Fruit fly (Drosophila melanogaster) whole organism, embryonic: ENCODE results near the gene GAPsec.

ENCODE experiments used
- Ada2b ChIP-seq: fragments of 200-800 bp; sonication (Bioruptor generic); IDR thresholded peaks from 2 replicates; pipeline ENCODE4 v1.3.6; 2022; ENCODE audit warnings: missing biosample characterization, missing genetic modification characterization
- Adf1 ChIP-seq: fragments of 200-800 bp; sonication (Bioruptor generic); IDR thresholded peaks from 2 replicates; pipeline ENCODE4 v1.3.6; 2022; ENCODE audit warnings: missing biosample characterization, missing genetic modification characterization
- CG12942 ChIP-seq: fragments of 200-800 bp; sonication (Bioruptor generic); optimal IDR thresholded peaks from 3 replicates; lab custom pipeline; 2016; ENCODE audit warnings: missing biosample characterization, missing genetic modification characterization
- CG1529 ChIP-seq: fragments of 200-800 bp; sonication (Bioruptor generic); optimal IDR thresholded peaks from 3 replicates; lab custom pipeline; 2018; ENCODE audit warnings: missing biosample characterization, missing genetic modification characterization
- CG1647 ChIP-seq: fragments of 200-800 bp; sonication (Bioruptor generic); optimal IDR thresholded peaks from 3 replicates; lab custom pipeline; 2016; ENCODE audit warnings: missing biosample characterization, missing genetic modification characterization
- CG16815 ChIP-seq: fragments of 200-800 bp; sonication (Bioruptor generic); optimal IDR thresholded peaks from 3 replicates; lab custom pipeline; 2017; ENCODE audit warnings: missing biosample characterization, mild to moderate bottlenecking, missing genetic modification characterization
- CG18262 ChIP-seq: fragments of 200-800 bp; optimal IDR thresholded peaks from 3 replicates; lab custom pipeline; 2019; ENCODE audit warnings: missing biosample characterization, mild to moderate bottlenecking, missing genetic modification characterization, moderate library complexity
- CG2120 ChIP-seq: fragments of 200-800 bp; sonication (Bioruptor generic); optimal IDR thresholded peaks from 3 replicates; lab custom pipeline; 2016; ENCODE audit warnings: missing biosample characterization, missing genetic modification characterization
- CG32532 ChIP-seq: fragments of 200-800 bp; sonication (Bioruptor generic); IDR thresholded peaks from 2 replicates; pipeline ENCODE4 v1.3.6; 2022; ENCODE audit warnings: missing biosample characterization, missing genetic modification characterization
- CG32767 ChIP-seq: fragments of 200-800 bp; sonication (Bioruptor generic); IDR thresholded peaks from 2 replicates; pipeline ENCODE4 v1.3.6; 2022; ENCODE audit warnings: missing biosample characterization, missing genetic modification characterization
- CG3407 ChIP-seq: fragments of 200-800 bp; sonication (Bioruptor generic); optimal IDR thresholded peaks from 2 replicates; lab custom pipeline; 2018; ENCODE audit warnings: missing biosample characterization, mild to moderate bottlenecking, missing genetic modification characterization
- CG4282 ChIP-seq: fragments of 200-800 bp; sonication (Bioruptor generic); optimal IDR thresholded peaks from 2 replicates; lab custom pipeline; 2016; ENCODE audit warnings: missing biosample characterization, missing genetic modification characterization
- CG7271 ChIP-seq: fragments of 200-800 bp; sonication (Bioruptor generic); optimal IDR thresholded peaks from 2 replicates; lab custom pipeline; 2018; ENCODE audit warnings: missing biosample characterization, mild to moderate bottlenecking, missing genetic modification characterization, moderate library complexity
- CG7357 ChIP-seq: fragments of 200-800 bp; sonication (Bioruptor generic); IDR thresholded peaks from 3 replicates; pipeline ENCODE4 v1.3.6; 2022; ENCODE audit warnings: missing biosample characterization, missing genetic modification characterization
- CG8388 ChIP-seq: fragments of 200-800 bp; sonication (Bioruptor generic); optimal IDR thresholded peaks from 2 replicates; lab custom pipeline; 2019; ENCODE audit warnings: missing biosample characterization, mild to moderate bottlenecking, missing genetic modification characterization, moderate library complexity
- D19A ChIP-seq: fragments of 200-800 bp; optimal IDR thresholded peaks from 3 replicates; lab custom pipeline; 2019; ENCODE audit warnings: missing biosample characterization, mild to moderate bottlenecking, missing genetic modification characterization, moderate library complexity
- Drgx ChIP-seq: fragments of 200-800 bp; sonication (Bioruptor generic); IDR thresholded peaks from 2 replicates; pipeline ENCODE4 v1.3.6; 2022; ENCODE audit warnings: missing biosample characterization, missing genetic modification characterization
- Ets65A ChIP-seq: fragments of 200-800 bp; sonication (Bioruptor generic); peaks from one replicate; lab custom pipeline; 2016; ENCODE audit warnings: missing biosample characterization, missing genetic modification characterization
- H15 ChIP-seq: fragments of 200-800 bp; sonication (Bioruptor generic); IDR thresholded peaks from 3 replicates; pipeline ENCODE4 v1.3.6; 2022; ENCODE audit warnings: missing biosample characterization, missing genetic modification characterization
- Hand ChIP-seq: fragments of 200-800 bp; sonication (Bioruptor generic); optimal IDR thresholded peaks from 2 replicates; lab custom pipeline; 2017; ENCODE audit warnings: mild to moderate bottlenecking, missing biosample characterization, missing genetic modification reagents, missing genetic modification characterization
- Hr51 ChIP-seq, 2 experiments: fragments of 200-800 bp; sonication (Bioruptor generic); optimal IDR thresholded peaks; 2 replicates in 1 of 2; 3 replicates in 1 of 2; lab custom pipeline; 2016 to 2018; ENCODE audit warnings: missing biosample characterization in 2 of 2, missing genetic modification characterization in 2 of 2, mild to moderate bottlenecking in 1 of 2, moderate library complexity in 1 of 2
- NC2β ChIP-seq: fragments of 200-800 bp; sonication (Bioruptor generic); optimal IDR thresholded peaks from 2 replicates; lab custom pipeline; 2016; ENCODE audit warnings: missing biosample characterization, missing genetic modification characterization
- Nf-YA ChIP-seq: fragments of 200-800 bp; sonication (Bioruptor generic); IDR thresholded peaks from 2 replicates; pipeline ENCODE4 v1.3.6; 2022; ENCODE audit warnings: missing biosample characterization, missing genetic modification characterization
- Ssrp ChIP-seq: fragments of 200-800 bp; sonication (Bioruptor generic); optimal IDR thresholded peaks from 2 replicates; lab custom pipeline; 2018; ENCODE audit warnings: missing biosample characterization, mild to moderate bottlenecking, missing genetic modification characterization, moderate library complexity
- Xbp1 ChIP-seq: fragments of 200-800 bp; sonication (Bioruptor generic); optimal IDR thresholded peaks from 3 replicates; lab custom pipeline; 2016; ENCODE audit warnings: missing biosample characterization, mild to moderate bottlenecking, missing genetic modification characterization
- Xrp1 ChIP-seq: fragments of 200-800 bp; sonication (Bioruptor generic); IDR thresholded peaks from 2 replicates; pipeline ENCODE4 v1.3.6; 2022; ENCODE audit warnings: missing biosample characterization, missing genetic modification characterization
- az2 ChIP-seq: fragments of 200-800 bp; sonication (Bioruptor generic); optimal IDR thresholded peaks from 3 replicates; lab custom pipeline; 2016; ENCODE audit warnings: missing biosample characterization, missing genetic modification characterization
- bab2 ChIP-seq: fragments of 200-800 bp; sonication (Bioruptor generic); optimal IDR thresholded peaks from 2 replicates; lab custom pipeline; 2016; ENCODE audit warnings: missing biosample characterization, missing genetic modification characterization
- bsh ChIP-seq, 2 experiments: fragments of 200-800 bp; sonication (Bioruptor generic); optimal IDR thresholded peaks; 2 replicates each; lab custom pipeline; 2017 to 2018; ENCODE audit warnings: mild to moderate bottlenecking in 2 of 2, missing biosample characterization in 2 of 2, missing genetic modification characterization in 2 of 2, moderate library complexity in 1 of 2
- cad ChIP-seq: fragments of >200 bp; optimal IDR thresholded peaks from 2 replicates; lab custom pipeline; 2017; ENCODE audit warnings: missing biosample characterization, missing genetic modification characterization
- caup ChIP-seq: fragments of 200-800 bp; sonication (Bioruptor generic); optimal IDR thresholded peaks from 3 replicates; lab custom pipeline; 2017; ENCODE audit warnings: missing biosample characterization, mild to moderate bottlenecking, missing genetic modification characterization, moderate library complexity; ENCODE audit not compliant: severe bottlenecking
- gsb ChIP-seq: fragments of 200-800 bp; sonication (Bioruptor generic); IDR thresholded peaks from 2 replicates; pipeline ENCODE4 v1.3.6; 2022; ENCODE audit warnings: missing biosample characterization, missing genetic modification characterization
- jigr1 ChIP-seq: fragments of 200-800 bp; sonication (Bioruptor generic); IDR thresholded peaks from 3 replicates; pipeline ENCODE4 v1.3.6; 2022; ENCODE audit warnings: missing biosample characterization, missing genetic modification characterization
- ken ChIP-seq: fragments of 200-800 bp; sonication (Bioruptor generic); IDR thresholded peaks from 3 replicates; pipeline ENCODE4 v1.3.6; 2022; ENCODE audit warnings: missing biosample characterization, missing genetic modification characterization
- kni ChIP-seq: fragments of 200-800 bp; sonication (Bioruptor generic); optimal IDR thresholded peaks from 3 replicates; lab custom pipeline; 2017; ENCODE audit warnings: mild to moderate bottlenecking, missing biosample characterization, missing genetic modification reagents, missing genetic modification characterization
- lbe ChIP-seq: fragments of 200-800 bp; sonication (Bioruptor generic); optimal IDR thresholded peaks from 2 replicates; lab custom pipeline; 2016; ENCODE audit warnings: missing biosample characterization, mild to moderate bottlenecking, missing genetic modification characterization
- luna ChIP-seq: fragments of 200-800 bp; sonication (Bioruptor generic); optimal IDR thresholded peaks from 2 replicates; lab custom pipeline; 2016; ENCODE audit warnings: missing biosample characterization, missing genetic modification characterization
- mld ChIP-seq: fragments of 200-800 bp; sonication (Bioruptor generic); IDR thresholded peaks from 3 replicates; pipeline ENCODE4 v1.3.6; 2022; ENCODE audit warnings: missing biosample characterization, missing genetic modification characterization; ENCODE audit not compliant: partially characterized antibody
- nom ChIP-seq: fragments of 200-800 bp; sonication (Bioruptor generic); optimal IDR thresholded peaks from 2 replicates; lab custom pipeline; 2017; ENCODE audit warnings: missing biosample characterization, missing genetic modification characterization, mild to moderate bottlenecking, moderate library complexity, missing genetic modification reagents
- onecut ChIP-seq: fragments of 200-800 bp; sonication (Bioruptor generic); IDR thresholded peaks from 2 replicates; pipeline ENCODE4 v1.3.6; 2022; ENCODE audit warnings: missing biosample characterization, missing genetic modification characterization
- pros ChIP-seq: fragments of 200-800 bp; sonication (Bioruptor generic); optimal IDR thresholded peaks from 3 replicates; lab custom pipeline; 2019; ENCODE audit warnings: missing biosample characterization, mild to moderate bottlenecking, missing genetic modification characterization, moderate library complexity
- row ChIP-seq: fragments of 200-800 bp; sonication (Bioruptor generic); IDR thresholded peaks from 3 replicates; pipeline ENCODE4 v1.3.6; 2022; ENCODE audit warnings: missing biosample characterization, missing genetic modification characterization
- sisA ChIP-seq: fragments of 200-800 bp; sonication (Bioruptor generic); IDR thresholded peaks from 2 replicates; pipeline ENCODE4 v1.3.6; 2022; ENCODE audit warnings: missing biosample characterization, missing genetic modification characterization
- stwl ChIP-seq: fragments of 200-800 bp; sonication (Bioruptor generic); optimal IDR thresholded peaks from 3 replicates; lab custom pipeline; 2018; ENCODE audit warnings: missing biosample characterization, mild to moderate bottlenecking, missing genetic modification characterization, moderate library complexity
- wor ChIP-seq: fragments of 200-800 bp; sonication (Bioruptor generic); IDR thresholded peaks from 2 replicates; pipeline ENCODE4 v1.3.6; 2022; ENCODE audit warnings: missing biosample characterization, missing genetic modification characterization
- zen ChIP-seq: fragments of 200-800 bp; sonication (Bioruptor generic); optimal IDR thresholded peaks from 3 replicates; lab custom pipeline; 2018; ENCODE audit warnings: missing biosample characterization, mild to moderate bottlenecking, missing genetic modification characterization, moderate library complexity

Gene GAPsec

DNA sequence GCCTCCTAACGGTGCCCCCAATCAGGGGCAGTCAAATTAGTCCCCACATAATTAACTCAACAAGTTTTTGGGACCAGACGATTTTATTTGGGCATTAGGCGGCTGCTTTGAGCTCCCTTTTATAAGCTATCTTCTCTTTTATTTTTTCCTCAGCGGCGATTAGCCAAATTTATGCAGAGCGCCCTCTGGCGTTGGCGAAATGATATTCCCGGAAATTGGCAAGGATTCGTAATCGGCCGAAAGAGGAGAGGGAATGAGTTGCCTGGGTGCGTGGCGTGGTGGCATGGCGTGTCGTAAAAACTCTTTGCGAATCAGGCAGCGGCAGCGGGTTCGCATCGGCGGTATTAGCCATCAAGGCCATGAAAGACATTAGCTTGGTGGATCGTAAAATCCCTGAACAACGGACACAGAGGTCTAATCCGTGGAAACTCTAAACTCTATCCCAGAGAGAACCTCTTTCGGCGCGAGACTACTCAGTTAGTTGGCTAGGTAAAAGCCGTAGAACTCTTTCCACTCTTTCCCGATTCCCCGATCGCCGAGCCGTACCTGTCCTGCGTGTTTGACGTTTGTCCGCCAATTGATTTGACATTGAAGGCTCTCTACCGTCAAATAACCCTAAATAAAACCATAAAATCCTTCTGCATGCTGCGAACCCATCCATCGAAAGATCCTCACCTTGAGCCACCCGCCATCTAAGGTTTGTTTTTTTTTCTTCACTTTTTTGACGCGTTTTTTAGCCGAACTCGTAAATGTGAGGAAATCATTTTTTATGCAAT is 46.3 kb upstream of the GAPsec start (continued):
- no peak for TF ChIP-seq mld (GFP tag; lab: Robert Waterston, UW)
- no peak for TF ChIP-seq Ada2b (GFP tag; lab: Robert Waterston, UW)
- no peak for TF ChIP-seq CG8388 (GFP tag; lab: Kevin White, UChicago)
- TF ChIP-seq Nf-YA (GFP tag; lab: Robert Waterston, UW) = no peak
- no peak for TF ChIP-seq stwl (tag; lab: Kevin White, UChicago)
- TF ChIP-seq cad (GFP tag; lab: Kevin White, UChicago) = peak; percentile 88
- TF ChIP-seq CG4282 = no peak
- TF ChIP-seq bab2 (GFP tag; lab: Kevin White, UChicago) = no peak
- TF ChIP-seq Hand (GFP tag; lab: Kevin White, UChicago) = no peak
- no peak for TF ChIP-seq luna
- no peak for TF ChIP-seq NC2β (GFP tag; lab: Kevin White, UChicago)
- TF ChIP-seq jigr1 = no peak
- TF ChIP-seq zen = peak; percentile 73
- no peak for TF ChIP-seq CG18262 (tag; lab: Kevin White, UChicago)
- TF ChIP-seq Adf1 (GFP tag; lab: Robert Waterston, UW) = no peak
- no peak for TF ChIP-seq CG12942 (GFP tag; lab: Kevin White, UChicago)
- no peak for TF ChIP-seq CG16815 (GFP tag; lab: Kevin White, UChicago)
- TF ChIP-seq Ets65A (GFP tag; lab: Kevin White, UChicago) = no peak
- TF ChIP-seq gsb (GFP tag; lab: Robert Waterston, UW) = no peak
- no peak for TF ChIP-seq kni (GFP tag; lab: Kevin White, UChicago)
- no peak for TF ChIP-seq CG1647 (GFP tag; lab: Kevin White, UChicago)
- no peak for TF ChIP-seq CG32532
- no peak for TF ChIP-seq CG1529 (GFP tag; lab: Kevin White, UChicago)
- no peak for TF ChIP-seq CG7357 (GFP tag; lab: Robert Waterston, UW)
- TF ChIP-seq Ssrp = no peak

DNA sequence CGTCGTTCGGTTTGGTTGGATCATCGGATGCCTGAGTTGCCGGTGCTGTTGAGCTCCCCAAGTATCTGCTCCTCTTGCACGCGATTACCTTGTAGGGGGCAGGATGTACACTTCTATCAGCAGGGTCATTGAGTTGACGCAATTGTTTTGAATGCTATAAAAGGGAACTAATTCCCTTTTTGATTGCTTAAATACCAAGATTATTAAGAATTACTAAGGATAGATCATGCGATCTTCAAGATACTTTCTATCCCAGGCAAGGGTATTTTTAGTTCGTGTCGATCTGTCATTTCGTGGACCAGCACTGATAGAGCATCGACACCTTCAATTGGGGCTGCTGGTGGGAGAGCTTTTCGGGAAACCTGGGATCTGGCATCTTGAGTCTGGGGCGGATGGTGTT is 45.4 kb upstream of the GAPsec start:
- no peak for TF ChIP-seq onecut (GFP tag; lab: Robert Waterston, UW)
- 0 out of 3 replicates have a peak, but pooled peaks have one; percentile 7 for TF ChIP-seq row
- no peak for TF ChIP-seq wor
- no peak for TF ChIP-seq Hand (GFP tag; lab: Kevin White, UChicago)
- TF ChIP-seq Drgx (GFP tag; lab: Robert Waterston, UW) = 0 out of 2 replicates have a peak, but pooled peaks have one; percentile 35
- peak in 1 of 2 experiments; percentile 22 for TF ChIP-seq bsh (GFP tag; optimal IDR thresholded peaks at IDR 0.05; lab: Kevin White, UChicago)
- TF ChIP-seq lbe (GFP tag; lab: Kevin White, UChicago) = peak; percentile 29
- no peak for TF ChIP-seq Xbp1 (GFP tag; lab: Kevin White, UChicago)
- no peak for TF ChIP-seq CG2120 (GFP tag; lab: Kevin White, UChicago)
- TF ChIP-seq nom (GFP tag; lab: Kevin White, UChicago) = peak; percentile 25
- no peak for TF ChIP-seq ken (GFP tag; lab: Robert Waterston, UW)
- TF ChIP-seq D19A (tag; lab: Kevin White, UChicago) = peak; percentile 78

DNA sequence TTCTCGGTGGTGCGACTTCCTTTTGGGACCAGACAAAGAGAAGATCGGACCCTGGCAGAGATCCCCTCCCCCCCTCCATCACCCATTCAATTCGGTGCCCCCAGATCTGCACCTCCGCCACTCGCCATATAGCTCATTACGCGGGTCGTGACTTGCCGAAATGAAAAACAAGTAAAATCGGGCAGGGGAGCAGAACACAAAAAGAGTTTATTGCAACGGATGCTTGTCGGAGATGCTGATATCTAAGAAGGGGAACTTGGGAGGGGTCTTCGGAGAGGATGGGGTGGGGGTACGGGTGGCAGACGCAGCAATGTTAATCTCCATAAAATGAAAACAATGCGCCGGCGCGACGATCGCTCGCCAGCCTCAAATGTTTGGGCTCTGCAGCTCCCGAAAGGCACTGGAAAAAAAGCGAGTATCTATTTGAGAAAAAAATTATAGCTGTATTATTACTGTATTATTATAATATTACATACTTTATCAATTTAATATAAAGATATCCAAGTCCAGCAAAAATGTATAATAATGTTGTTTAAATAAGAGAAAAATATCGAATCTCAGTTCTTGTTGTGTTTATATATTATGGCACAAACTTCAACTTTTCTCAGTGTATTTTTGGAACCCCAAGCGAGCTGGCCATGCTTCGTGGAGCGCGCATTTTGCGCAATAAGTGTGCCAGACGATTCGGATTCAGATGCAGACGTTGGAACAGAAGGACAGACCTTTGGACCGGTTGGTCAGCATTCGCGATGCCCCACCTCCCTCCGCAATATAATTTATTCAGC is 44.3 kb upstream of the GAPsec start:
- TF ChIP-seq wor (no peak), bsh (GFP tag; optimal IDR thresholded peaks at IDR 0.05; lab: Kevin White, UChicago) (peak; percentile 62 to 69), CG7271 (tag; lab: Kevin White, UChicago) (no peak), Xrp1 (GFP tag; lab: Robert Waterston, UW) (peak; percentile 75), H15 (GFP tag; lab: Robert Waterston, UW) (peak; percentile 54; the same call in 1 of the 3 replicates), az2 (GFP tag; lab: Kevin White, UChicago) (peak; percentile 49), sisA (no peak), Hr51 (GFP tag; optimal IDR thresholded peaks at IDR 0.05; lab: Kevin White, UChicago) (peak in 1 of 2 experiments; percentile 46), CG32767 (0 out of 2 replicates have a peak, but pooled peaks have one; percentile 13), pros (GFP tag; lab: Kevin White, UChicago) (no peak), caup (GFP tag; lab: Kevin White, UChicago) (no peak), CG3407 (peak; percentile 13)
